Fruit fly (Drosophila melanogaster) whole organism, adult: ENCODE results near the gene CG33339.

Experiments used
- CG11617 ChIP-seq: fragments of 200-800 bp; sonication (Bioruptor generic); optimal IDR thresholded peaks from 2 replicates; lab custom pipeline; 2017; ENCODE audit warnings: mild to moderate bottlenecking, missing biosample characterization, missing genetic modification reagents, missing genetic modification characterization
- CG12768 ChIP-seq: fragments of 200-800 bp; sonication (Bioruptor generic); optimal IDR thresholded peaks from 2 replicates; lab custom pipeline; 2017; ENCODE audit warnings: missing biosample characterization, missing genetic modification characterization, mild to moderate bottlenecking, moderate library complexity, missing genetic modification reagents
- CG14711 ChIP-seq: fragments of 200-800 bp; sonication (Bioruptor generic); optimal IDR thresholded peaks from 2 replicates; lab custom pipeline; 2018; ENCODE audit warnings: missing biosample characterization, mild to moderate bottlenecking, missing genetic modification characterization, moderate library complexity
- CG33017 ChIP-seq: fragments of 200-800 bp; sonication (Bioruptor generic); optimal IDR thresholded peaks from 2 replicates; lab custom pipeline; 2018; ENCODE audit warnings: missing biosample characterization, mild to moderate bottlenecking, missing genetic modification characterization, moderate library complexity
- Clk ChIP-seq: fragments of 200-800 bp; sonication (Bioruptor generic); optimal IDR thresholded peaks from 2 replicates; lab custom pipeline; 2017; ENCODE audit warnings: missing biosample characterization, missing genetic modification characterization
- Hr96 ChIP-seq: fragments of 200-800 bp; sonication (Bioruptor generic); optimal IDR thresholded peaks from 2 replicates; lab custom pipeline; 2016; ENCODE audit warnings: missing biosample characterization, missing genetic modification characterization
- bab1 ChIP-seq: fragments of 200-800 bp; sonication (Bioruptor generic); optimal IDR thresholded peaks from 3 replicates; lab custom pipeline; 2019; ENCODE audit warnings: missing biosample characterization, mild to moderate bottlenecking, missing genetic modification characterization, moderate library complexity
- cnc ChIP-seq, 2 experiments: fragments of >200 bp; optimal IDR thresholded peaks; 2 replicates each; lab custom pipeline; 2017
- ovo ChIP-seq: fragments of 200-800 bp; sonication (Bioruptor generic); optimal IDR thresholded peaks from 2 replicates; lab custom pipeline; 2016; ENCODE audit warnings: missing biosample characterization, missing genetic modification characterization

DNA sequence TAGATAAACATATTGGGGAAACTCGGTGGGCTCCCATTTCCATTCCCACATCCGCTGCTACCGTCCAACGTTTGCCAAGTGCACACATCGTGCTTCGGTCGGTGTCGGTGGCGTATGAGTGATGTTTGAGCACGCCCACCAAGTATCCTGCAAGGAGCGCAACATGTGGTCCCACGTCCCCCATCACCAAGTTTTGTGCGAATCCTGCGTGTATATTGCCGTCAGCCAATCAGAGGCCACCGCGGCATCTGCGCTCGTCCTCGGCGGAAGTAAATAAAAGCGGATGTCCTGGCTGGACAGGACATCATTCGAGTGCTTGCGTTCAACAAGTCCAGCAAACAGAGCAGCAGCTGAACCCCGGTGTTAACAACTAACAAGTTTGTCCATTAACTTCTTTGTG lies 20.4 kb upstream of the CG33339 start, which contains the start of gene Ms:
- TF ChIP-seq cnc (optimal IDR thresholded peaks at IDR 0.05; lab: Kevin White, UChicago) (no peak), ovo (GFP tag; lab: Kevin White, UChicago) (no peak), CG33017 (tag; lab: Kevin White, UChicago) (no peak), CG11617 (no peak), CG12768 (GFP tag; lab: Kevin White, UChicago) (no peak), Hr96 (GFP tag; lab: Kevin White, UChicago) (no peak), Clk (GFP tag; lab: Kevin White, UChicago) (no peak), bab1 (GFP tag; lab: Kevin White, UChicago) (no peak), CG14711 (tag; lab: Kevin White, UChicago) (no peak)
